Worm (Caenorhabditis elegans): ENCODE measurements around the gene glc-1.

- TF ChIP-seq tbx-11 (GFP tag; IDR thresholded peaks at IDR 0.05) = no peak
- no peak for TF ChIP-seq ama-1 (optimal IDR thresholded peaks at IDR 0.05)
- TF ChIP-seq hmbx-1 (tag; optimal IDR thresholded peaks at IDR 0.05) = no peak
- TF ChIP-seq tbx-37 (GFP tag; conservative IDR thresholded peaks at IDR 0.05) = no peak
These were observed 7.1 kb downstream of the glc-1 start, which contains the start of gene F11A5.13 for ce11 chrV:16226581-16226980.

All from whole organism, early embryonic.